Fruit fly (Drosophila melanogaster) whole organism, embryonic: ENCODE measurements around the gene Cpr73D.

Experiments used
- BEAF-32 ChIP-seq: fragments of 200-800 bp; sonication (Bioruptor generic); optimal IDR thresholded peaks from 3 replicates; lab custom pipeline; 2017; ENCODE audit warnings: missing biosample characterization, missing genetic modification characterization, mild to moderate bottlenecking, moderate library complexity, missing genetic modification reagents
- CG12071 ChIP-seq: fragments of 200-800 bp; sonication (Bioruptor generic); optimal IDR thresholded peaks from 3 replicates; lab custom pipeline; 2018; ENCODE audit warnings: missing biosample characterization, mild to moderate bottlenecking, missing genetic modification characterization
- CG12104 ChIP-seq: fragments of 200-800 bp; sonication (Bioruptor generic); optimal IDR thresholded peaks from 3 replicates; lab custom pipeline; 2016; ENCODE audit warnings: missing biosample characterization, missing genetic modification characterization
- CG13424 ChIP-seq: fragments of 200-800 bp; sonication (Bioruptor generic); optimal IDR thresholded peaks from 2 replicates; lab custom pipeline; 2019; ENCODE audit warnings: missing biosample characterization, mild to moderate bottlenecking, missing genetic modification characterization, moderate library complexity
- CG14014 ChIP-seq: fragments of 200-800 bp; sonication (Bioruptor generic); IDR thresholded peaks from 2 replicates; pipeline ENCODE4 v1.3.6; 2022; ENCODE audit warnings: missing biosample characterization, missing genetic modification characterization
- CG17385 ChIP-seq: fragments of 200-800 bp; sonication (Bioruptor generic); optimal IDR thresholded peaks from 3 replicates; lab custom pipeline; 2018; ENCODE audit warnings: missing biosample characterization, mild to moderate bottlenecking, missing genetic modification characterization
- CG17912 ChIP-seq: fragments of 200-800 bp; sonication (Bioruptor generic); optimal IDR thresholded peaks from 2 replicates; lab custom pipeline; 2018; ENCODE audit warnings: missing biosample characterization, mild to moderate bottlenecking, missing genetic modification characterization
- CG18476 ChIP-seq: fragments of 200-800 bp; sonication (Bioruptor generic); optimal IDR thresholded peaks from 2 replicates; lab custom pipeline; 2016; ENCODE audit warnings: missing biosample characterization, mild to moderate bottlenecking, missing genetic modification characterization
- CG2120 ChIP-seq: fragments of 200-800 bp; sonication (Bioruptor generic); optimal IDR thresholded peaks from 3 replicates; lab custom pipeline; 2016; ENCODE audit warnings: missing biosample characterization, missing genetic modification characterization
- CG2129 ChIP-seq: fragments of 200-800 bp; sonication (Bioruptor generic); IDR thresholded peaks from 2 replicates; pipeline ENCODE4 v1.3.6; 2022; ENCODE audit warnings: missing biosample characterization, missing genetic modification characterization; ENCODE audit not compliant: partially characterized antibody
- CG30431 ChIP-seq: fragments of 200-800 bp; sonication (Bioruptor generic); optimal IDR thresholded peaks from 2 replicates; lab custom pipeline; 2017; ENCODE audit warnings: missing biosample characterization, missing genetic modification characterization
- CG3065 ChIP-seq: fragments of 200-800 bp; sonication (Bioruptor generic); optimal IDR thresholded peaks from 2 replicates; lab custom pipeline; 2016; ENCODE audit warnings: missing biosample characterization, missing genetic modification characterization
- CG31441 ChIP-seq: fragments of 200-800 bp; sonication (Bioruptor generic); IDR thresholded peaks from 2 replicates; pipeline ENCODE4 v1.3.6; 2022; ENCODE audit warnings: missing biosample characterization, missing genetic modification characterization
- CG34224 ChIP-seq: fragments of 200-800 bp; sonication (Bioruptor generic); IDR thresholded peaks from 3 replicates; pipeline ENCODE4 v1.3.6; 2022; ENCODE audit warnings: missing biosample characterization, missing genetic modification characterization; ENCODE audit not compliant: partially characterized antibody
- CG7556 ChIP-seq: fragments of 200-800 bp; sonication (Bioruptor generic); optimal IDR thresholded peaks from 2 replicates; lab custom pipeline; 2017; ENCODE audit warnings: missing biosample characterization, mild to moderate bottlenecking, missing genetic modification characterization
- CG8359 ChIP-seq: fragments of 200-800 bp; sonication (Bioruptor generic); optimal IDR thresholded peaks from 2 replicates; lab custom pipeline; 2017; ENCODE audit warnings: missing biosample characterization, mild to moderate bottlenecking, missing genetic modification characterization, borderline replicate concordance
- CG8944 ChIP-seq: fragments of 200-800 bp; sonication (Bioruptor generic); optimal IDR thresholded peaks from 3 replicates; lab custom pipeline; 2016; ENCODE audit warnings: missing biosample characterization, missing genetic modification characterization
- CG9437 ChIP-seq: fragments of 200-800 bp; sonication (Bioruptor generic); optimal IDR thresholded peaks from 2 replicates; lab custom pipeline; 2018; ENCODE audit warnings: missing biosample characterization, mild to moderate bottlenecking, missing genetic modification characterization
- Chrac-16 ChIP-seq: fragments of 200-800 bp; sonication (Bioruptor generic); optimal IDR thresholded peaks from 3 replicates; lab custom pipeline; 2016; ENCODE audit warnings: missing biosample characterization, missing genetic modification characterization
- CoRest ChIP-seq: fragments of 200-800 bp; sonication (Bioruptor generic); optimal IDR thresholded peaks from 3 replicates; lab custom pipeline; 2018; ENCODE audit warnings: missing biosample characterization, mild to moderate bottlenecking, missing genetic modification characterization, moderate library complexity
- CrebB ChIP-seq: fragments of 200-800 bp; sonication (Bioruptor generic); optimal IDR thresholded peaks from 3 replicates; lab custom pipeline; 2018; ENCODE audit warnings: missing biosample characterization, mild to moderate bottlenecking, missing genetic modification characterization
- D19B ChIP-seq: fragments of 200-800 bp; sonication (Bioruptor generic); optimal IDR thresholded peaks from 2 replicates; lab custom pipeline; 2017; ENCODE audit warnings: missing biosample characterization, mild to moderate bottlenecking, missing genetic modification characterization
- HHEX ChIP-seq: fragments of 200-800 bp; sonication (Bioruptor generic); optimal IDR thresholded peaks from 3 replicates; lab custom pipeline; 2017; ENCODE audit warnings: missing biosample characterization, mild to moderate bottlenecking, missing genetic modification characterization, missing genetic modification reagents
- HLHmδ ChIP-seq: fragments of 200-800 bp; sonication (Bioruptor generic); optimal IDR thresholded peaks from 2 replicates; lab custom pipeline; 2018; ENCODE audit warnings: missing biosample characterization, mild to moderate bottlenecking, missing genetic modification characterization, moderate library complexity
- Lim3 ChIP-seq: fragments of 200-800 bp; sonication (Bioruptor generic); IDR thresholded peaks from 2 replicates; pipeline ENCODE4 v1.3.6; 2022; ENCODE audit warnings: missing biosample characterization, missing genetic modification characterization
- Lpt ChIP-seq: fragments of >200 bp; optimal IDR thresholded peaks from 2 replicates; lab custom pipeline; 2018; ENCODE audit warnings: missing biosample characterization, missing genetic modification characterization
- Nf-YB ChIP-seq: fragments of 200-800 bp; sonication (Bioruptor generic); optimal IDR thresholded peaks from 3 replicates; lab custom pipeline; 2019; ENCODE audit warnings: missing biosample characterization, mild to moderate bottlenecking, missing genetic modification characterization, moderate library complexity
- Nf-YC ChIP-seq: fragments of 200-800 bp; optimal IDR thresholded peaks from 3 replicates; lab custom pipeline; 2019; ENCODE audit warnings: missing biosample characterization, mild to moderate bottlenecking, missing genetic modification characterization, moderate library complexity
- Six4 ChIP-seq: fragments of 200-800 bp; sonication (Bioruptor generic); optimal IDR thresholded peaks from 2 replicates; lab custom pipeline; 2016; ENCODE audit warnings: missing biosample characterization, missing genetic modification characterization
- Sox100B ChIP-seq: fragments of 200-800 bp; sonication (Bioruptor generic); optimal IDR thresholded peaks from 3 replicates; lab custom pipeline; 2018; ENCODE audit warnings: missing biosample characterization, mild to moderate bottlenecking, missing genetic modification characterization
- Sry-β ChIP-seq: fragments of 200-800 bp; sonication (Bioruptor generic); optimal IDR thresholded peaks from 2 replicates; lab custom pipeline; 2018; ENCODE audit warnings: missing biosample characterization, mild to moderate bottlenecking, missing genetic modification characterization, moderate library complexity
- Xbp1 ChIP-seq: fragments of 200-800 bp; sonication (Bioruptor generic); optimal IDR thresholded peaks from 3 replicates; lab custom pipeline; 2016; ENCODE audit warnings: missing biosample characterization, mild to moderate bottlenecking, missing genetic modification characterization
- cg ChIP-seq: fragments of 200-800 bp; sonication (Bioruptor generic); optimal IDR thresholded peaks from 3 replicates; lab custom pipeline; 2019; ENCODE audit warnings: missing biosample characterization, mild to moderate bottlenecking, missing genetic modification characterization, moderate library complexity
- chn ChIP-seq: fragments of 200-800 bp; sonication (Bioruptor generic); optimal IDR thresholded peaks from 2 replicates; lab custom pipeline; 2016; ENCODE audit warnings: missing biosample characterization, missing genetic modification characterization
- dan ChIP-seq: fragments of 200-800 bp; sonication (Bioruptor generic); IDR thresholded peaks from 2 replicates; pipeline ENCODE4 v1.3.6; 2022; ENCODE audit warnings: missing biosample characterization, missing genetic modification characterization
- emc ChIP-seq: fragments of 200-800 bp; sonication (Bioruptor generic); optimal IDR thresholded peaks from 2 replicates; lab custom pipeline; 2016; ENCODE audit warnings: missing biosample characterization, missing genetic modification characterization
- ftz-f1 ChIP-seq: fragments of 200-800 bp; sonication (Bioruptor generic); optimal IDR thresholded peaks from 2 replicates; lab custom pipeline; 2016; ENCODE audit warnings: missing biosample characterization, missing genetic modification characterization
- gro ChIP-seq: fragments of 200-800 bp; sonication (Bioruptor generic); optimal IDR thresholded peaks from 2 replicates; lab custom pipeline; 2016; ENCODE audit warnings: missing biosample characterization, missing genetic modification characterization
- kah ChIP-seq: fragments of 200-800 bp; sonication (Bioruptor generic); optimal IDR thresholded peaks from 2 replicates; lab custom pipeline; 2018; ENCODE audit warnings: missing biosample characterization, mild to moderate bottlenecking, missing genetic modification characterization
- lab ChIP-seq: fragments of 200-800 bp; sonication (Bioruptor generic); optimal IDR thresholded peaks from 3 replicates; lab custom pipeline; 2017; ENCODE audit warnings: missing biosample characterization, missing genetic modification characterization, mild to moderate bottlenecking, moderate library complexity, missing genetic modification reagents
- mirr ChIP-seq: fragments of 200-800 bp; sonication (Bioruptor generic); optimal IDR thresholded peaks from 3 replicates; lab custom pipeline; 2018; ENCODE audit warnings: missing biosample characterization, mild to moderate bottlenecking, missing genetic modification characterization
- nerfin-1 ChIP-seq: fragments of 200-800 bp; sonication (Bioruptor generic); optimal IDR thresholded peaks from 3 replicates; lab custom pipeline; 2019; ENCODE audit warnings: missing biosample characterization, mild to moderate bottlenecking, missing genetic modification characterization, moderate library complexity
- onecut ChIP-seq: fragments of 200-800 bp; sonication (Bioruptor generic); IDR thresholded peaks from 2 replicates; pipeline ENCODE4 v1.3.6; 2022; ENCODE audit warnings: missing biosample characterization, missing genetic modification characterization
- pan ChIP-seq, 4 experiments: fragments of >200 bp in 3 of 4; fragments of 200-800 bp in 1 of 4; sonication (Bioruptor generic) in 1 of 4; optimal IDR thresholded peaks in 3 of 4; IDR thresholded peaks in 1 of 4; 2 replicates each; pipeline versions ENCODE4 v1.3.6 to Lab custom; 2017 to 2022; ENCODE audit warnings: missing biosample characterization in 2 of 4, missing genetic modification characterization in 2 of 4, mixed read lengths in 1 of 4
- stwl ChIP-seq: fragments of 200-800 bp; sonication (Bioruptor generic); optimal IDR thresholded peaks from 3 replicates; lab custom pipeline; 2018; ENCODE audit warnings: missing biosample characterization, mild to moderate bottlenecking, missing genetic modification characterization, moderate library complexity
- sug ChIP-seq: fragments of 200-800 bp; optimal IDR thresholded peaks from 2 replicates; lab custom pipeline; 2019; ENCODE audit warnings: missing biosample characterization, mild to moderate bottlenecking, missing genetic modification characterization, moderate library complexity
- tin ChIP-seq: fragments of 200-800 bp; sonication (Bioruptor generic); optimal IDR thresholded peaks from 3 replicates; lab custom pipeline; 2016; ENCODE audit warnings: missing biosample characterization, missing genetic modification characterization
- unc-4 ChIP-seq: fragments of 200-800 bp; sonication (Bioruptor generic); IDR thresholded peaks from 2 replicates; pipeline ENCODE4 v1.3.6; 2022; ENCODE audit warnings: missing biosample characterization, missing genetic modification characterization; ENCODE audit not compliant: partially characterized antibody
- vvl ChIP-seq: fragments of 200-800 bp; sonication (Bioruptor generic); IDR thresholded peaks from 2 replicates; pipeline ENCODE4 v1.3.6; 2022; ENCODE audit warnings: missing biosample characterization, missing genetic modification characterization
- wdn ChIP-seq: fragments of 200-800 bp; sonication (Bioruptor generic); IDR thresholded peaks from 2 replicates; pipeline ENCODE4 v1.3.6; 2022; ENCODE audit warnings: missing biosample characterization, missing genetic modification characterization
- wor ChIP-seq: fragments of 200-800 bp; sonication (Bioruptor generic); IDR thresholded peaks from 2 replicates; pipeline ENCODE4 v1.3.6; 2022; ENCODE audit warnings: missing biosample characterization, missing genetic modification characterization
- zfh2 ChIP-seq: fragments of 200-800 bp; sonication (Bioruptor generic); optimal IDR thresholded peaks from 2 replicates; lab custom pipeline; 2016; ENCODE audit warnings: missing biosample characterization, missing genetic modification characterization

The Cpr73D gene

DNA sequence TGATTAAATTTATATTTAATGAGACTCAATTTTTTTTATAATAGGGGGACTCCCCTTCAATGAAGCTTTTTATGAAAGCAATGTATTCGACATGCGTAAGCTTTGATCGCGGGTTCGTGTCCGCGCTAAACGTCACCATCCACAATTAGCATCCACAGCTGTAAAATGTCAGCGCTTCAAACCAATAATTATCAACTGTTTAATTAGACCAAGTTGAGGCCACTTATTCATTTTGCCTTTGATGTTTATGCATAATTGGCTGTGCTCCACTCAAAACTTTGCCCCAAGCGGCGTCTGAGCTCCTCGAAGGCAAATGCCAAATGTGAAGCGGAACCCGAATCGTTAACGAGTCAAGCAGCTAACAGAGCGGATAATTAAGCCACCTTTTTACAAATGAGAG, 28.1 kb upstream of the Cpr73D start (continued):
- no peak for TF ChIP-seq HHEX (GFP tag; lab: Kevin White, UChicago)
- no peak for TF ChIP-seq cg (GFP tag; lab: Kevin White, UChicago)
- TF ChIP-seq CG34224: no peak
- TF ChIP-seq CG7556 (GFP tag; lab: Kevin White, UChicago): no peak
- no peak for TF ChIP-seq HLHmδ (GFP tag; lab: Kevin White, UChicago)
- no peak for TF ChIP-seq Nf-YB
- no peak for TF ChIP-seq CG31441 (GFP tag; lab: Robert Waterston, UW)
- no peak for TF ChIP-seq CG2129 (GFP tag; lab: Robert Waterston, UW)
- no peak for TF ChIP-seq CG12071 (GFP tag; lab: Kevin White, UChicago)
- TF ChIP-seq BEAF-32 (GFP tag; lab: Kevin White, UChicago): no peak
- TF ChIP-seq chn (GFP tag; lab: Kevin White, UChicago): no peak
- no peak for TF ChIP-seq onecut (GFP tag; lab: Robert Waterston, UW)
- TF ChIP-seq CG17912 (GFP tag; lab: Kevin White, UChicago): peak; percentile 13
- TF ChIP-seq lab (GFP tag; lab: Kevin White, UChicago): no peak
- TF ChIP-seq CG13424: no peak
- TF ChIP-seq vvl: peak; percentile 56
- no peak for TF ChIP-seq wor
- TF ChIP-seq kah: no peak
- TF ChIP-seq Chrac-16: no peak
- no peak for TF ChIP-seq CrebB (tag; lab: Kevin White, UChicago)
- TF ChIP-seq CG30431: no peak
- no peak for TF ChIP-seq Sry-β (GFP tag; lab: Kevin White, UChicago)
- no peak for TF ChIP-seq zfh2 (GFP tag; lab: Kevin White, UChicago)
- TF ChIP-seq ftz-f1 (GFP tag; lab: Kevin White, UChicago): no peak
- no peak for TF ChIP-seq CG18476 (GFP tag; lab: Kevin White, UChicago)
- TF ChIP-seq wdn: no peak
- no peak for TF ChIP-seq pan (optimal IDR thresholded peaks at IDR 0.05; lab: Kevin White, UChicago)
- TF ChIP-seq pan (GFP tag; optimal IDR thresholded peaks at IDR 0.05 in 1 of 2, IDR thresholded peaks at IDR 0.05 in 1 of 2): no peak
- no peak for TF ChIP-seq Sox100B (GFP tag; lab: Kevin White, UChicago)
- no peak for TF ChIP-seq Lpt (GFP tag; lab: Kevin White, UChicago)
- no peak for TF ChIP-seq mirr (GFP tag; lab: Kevin White, UChicago)
- TF ChIP-seq CG17385: no peak
- TF ChIP-seq Xbp1 (GFP tag; lab: Kevin White, UChicago): no peak
- TF ChIP-seq stwl: peak; percentile 43
- TF ChIP-seq CG9437 (GFP tag; lab: Kevin White, UChicago): no peak
- TF ChIP-seq CG2120: no peak
- no peak for TF ChIP-seq nerfin-1 (tag; lab: Kevin White, UChicago)
- no peak for TF ChIP-seq CoRest (tag; lab: Kevin White, UChicago)
- no peak for TF ChIP-seq emc (GFP tag; lab: Kevin White, UChicago)
- TF ChIP-seq unc-4: no peak
- TF ChIP-seq, all 482 proteins: peak for 34

dm6 chr3L:16984813-16985387, 27.4 kb upstream of the Cpr73D start:
- TF ChIP-seq CG8944 (GFP tag; lab: Kevin White, UChicago) (no peak), sug (tag; lab: Kevin White, UChicago) (peak; percentile 65), tin (GFP tag; lab: Kevin White, UChicago) (no peak), dan (GFP tag; lab: Robert Waterston, UW) (no peak), CG14014 (no peak), Six4 (GFP tag; lab: Kevin White, UChicago) (no peak), CG12104 (no peak), gro (GFP tag; lab: Kevin White, UChicago) (peak; percentile 23), Nf-YC (tag; lab: Kevin White, UChicago) (no peak), CG3065 (GFP tag; lab: Kevin White, UChicago) (no peak), CG8359 (no peak), D19B (GFP tag; lab: Kevin White, UChicago) (peak; percentile 16), Lim3 (GFP tag; lab: Robert Waterston, UW) (peak; percentile 29; the same call in 1 of the 2 replicates)
